Worm (Caenorhabditis elegans): Measurements from ENCODE around the gene appg-1.

The appg-1 gene

DNA sequence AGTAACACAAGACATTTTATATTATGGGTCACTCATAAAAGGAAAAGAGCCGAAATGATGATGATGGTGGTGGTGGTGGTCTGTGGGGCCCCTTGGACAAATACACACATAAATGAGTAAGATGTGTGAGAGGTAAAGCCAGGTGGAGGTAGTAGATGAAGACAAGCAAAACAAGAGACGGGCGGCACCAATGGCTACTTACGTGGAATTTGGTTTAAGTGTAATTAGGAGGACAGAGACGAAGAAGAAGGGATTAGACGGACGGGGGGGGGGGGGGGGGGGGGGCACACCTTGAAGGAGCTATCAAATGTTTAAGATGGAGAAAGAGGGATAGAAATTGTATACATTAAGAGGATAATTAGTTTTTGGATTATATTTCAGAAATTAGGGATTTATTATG lies 48.9 kb downstream of the appg-1 start:
- TF ChIP-seq ceh-43 (GFP tag; optimal IDR thresholded peaks at IDR 0.05) (peak; percentile 43), tbx-8 (GFP tag; optimal IDR thresholded peaks at IDR 0.05) (no peak), bed-3 (GFP tag; optimal IDR thresholded peaks at IDR 0.05) (no peak), unc-62 (GFP tag; optimal IDR thresholded peaks at IDR 0.05) (no peak), snpc-4 (tag; optimal IDR thresholded peaks at IDR 0.05) (no peak), blmp-1 (tag; optimal IDR thresholded peaks at IDR 0.05) (no peak), mls-2 (tag; optimal IDR thresholded peaks at IDR 0.05) (peak; percentile 55), cnd-1 (tag; optimal IDR thresholded peaks at IDR 0.05) (no peak), mab-5 (tag; optimal IDR thresholded peaks at IDR 0.05) (no peak), nhr-2 (tag; optimal IDR thresholded peaks at IDR 0.05) (no peak), nhr-12 (tag; optimal IDR thresholded peaks at IDR 0.05) (no peak), ceh-39 (tag; optimal IDR thresholded peaks at IDR 0.05) (no peak), ham-2 (GFP tag; optimal IDR thresholded peaks at IDR 0.05) (no peak), lin-32 (GFP tag; optimal IDR thresholded peaks at IDR 0.05) (no peak), mep-1 (tag; optimal IDR thresholded peaks at IDR 0.05) (no peak), sptf-1 (tag; optimal IDR thresholded peaks at IDR 0.05) (peak; percentile 64), zip-8 (tag; optimal IDR thresholded peaks at IDR 0.05) (no peak), elt-1 (tag; optimal IDR thresholded peaks at IDR 0.05; ENCODE audit: borderline replicate concordance, insufficient read depth) (no peak), M03D4.4 (tag; optimal IDR thresholded peaks at IDR 0.05) (no peak)

- no peak for TF ChIP-seq lsy-2 (tag; optimal IDR thresholded peaks at IDR 0.05)
- TF ChIP-seq M03D4.4 (tag; optimal IDR thresholded peaks at IDR 0.05) = no peak
- TF ChIP-seq elt-1 (tag; optimal IDR thresholded peaks at IDR 0.05; ENCODE audit: borderline replicate concordance, insufficient read depth) = no peak
- no peak for TF ChIP-seq cnd-1 (tag; optimal IDR thresholded peaks at IDR 0.05)
- TF ChIP-seq elt-3 (tag; optimal IDR thresholded peaks at IDR 0.05) = no peak
- TF ChIP-seq ztf-11 (tag; optimal IDR thresholded peaks at IDR 0.05) = no peak
- no peak for TF ChIP-seq mab-5 (tag; optimal IDR thresholded peaks at IDR 0.05)
- TF ChIP-seq ham-2 (GFP tag; optimal IDR thresholded peaks at IDR 0.05) = no peak
- no peak for TF ChIP-seq lin-32 (GFP tag; optimal IDR thresholded peaks at IDR 0.05)
- no peak for TF ChIP-seq unc-39 (tag; optimal IDR thresholded peaks at IDR 0.05)
- TF ChIP-seq mep-1 (tag; optimal IDR thresholded peaks at IDR 0.05) = no peak
- TF ChIP-seq tbx-8 (GFP tag; optimal IDR thresholded peaks at IDR 0.05) = no peak
- TF ChIP-seq nhr-76 (tag; optimal IDR thresholded peaks at IDR 0.05) = no peak
- no peak for TF ChIP-seq flh-1 (GFP tag; optimal IDR thresholded peaks at IDR 0.05)
Observed at ce11 chrII:10377901-10378300, 52.1 kb downstream of the appg-1 start.

ce11 chrII:10379546-10379945 lies 53.7 kb downstream of the appg-1 start:
- TF ChIP-seq cnd-1 (tag; optimal IDR thresholded peaks at IDR 0.05) (no peak), nhr-237 (tag; optimal IDR thresholded peaks at IDR 0.05) (no peak), pha-4 (tag; optimal IDR thresholded peaks at IDR 0.05) (no peak), mls-2 (tag; optimal IDR thresholded peaks at IDR 0.05) (no peak), unc-120 (tag; optimal IDR thresholded peaks at IDR 0.05; ENCODE audit: poor library complexity, severe bottlenecking) (no peak), mep-1 (tag; optimal IDR thresholded peaks at IDR 0.05) (no peak)

DNA sequence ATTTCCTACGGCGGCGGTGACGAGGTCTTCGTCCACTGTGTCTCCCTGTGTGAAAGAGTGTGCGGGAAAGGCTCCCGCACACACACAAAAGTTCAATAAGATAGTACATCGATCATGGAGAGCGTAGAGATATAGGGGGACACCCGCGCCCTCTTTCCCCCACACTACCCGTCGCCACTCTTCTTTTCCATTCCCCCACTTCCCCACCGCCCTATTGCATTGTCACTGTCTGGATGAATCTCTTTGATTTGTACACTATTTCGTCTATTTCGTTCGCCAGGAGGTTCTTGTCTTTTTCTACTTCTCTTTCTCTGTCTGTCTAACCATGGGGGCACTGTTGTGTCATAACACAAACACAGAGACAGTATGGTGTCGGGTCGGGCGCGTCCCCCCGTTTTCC lies 56.4 kb downstream of the appg-1 start:
- no peak for TF ChIP-seq snpc-4 (tag; optimal IDR thresholded peaks at IDR 0.05)
- no peak for TF ChIP-seq mab-5 (tag; optimal IDR thresholded peaks at IDR 0.05)
- TF ChIP-seq mls-2 (tag; optimal IDR thresholded peaks at IDR 0.05) = peak; percentile 34
- no peak for TF ChIP-seq ceh-43 (GFP tag; optimal IDR thresholded peaks at IDR 0.05)
- peak; percentile 17 for TF ChIP-seq mep-1 (tag; optimal IDR thresholded peaks at IDR 0.05)
- no peak for TF ChIP-seq elt-3 (tag; optimal IDR thresholded peaks at IDR 0.05)
- no peak for TF ChIP-seq hlh-1 (tag; optimal IDR thresholded peaks at IDR 0.05)
- TF ChIP-seq nhr-237 (tag; optimal IDR thresholded peaks at IDR 0.05) = peak; percentile 48
- TF ChIP-seq ztf-11 (tag; optimal IDR thresholded peaks at IDR 0.05) = no peak
- TF ChIP-seq nhr-28 (tag; optimal IDR thresholded peaks at IDR 0.05) = no peak
- no peak for TF ChIP-seq pha-4 (tag; optimal IDR thresholded peaks at IDR 0.05)
- TF ChIP-seq zip-8 (tag; optimal IDR thresholded peaks at IDR 0.05) = no peak
- no peak for TF ChIP-seq drap-1 (GFP tag; optimal IDR thresholded peaks at IDR 0.05)
- TF ChIP-seq unc-120 (tag; optimal IDR thresholded peaks at IDR 0.05; ENCODE audit: poor library complexity, severe bottlenecking) = peak; percentile 54
- no peak for TF ChIP-seq ceh-83 (GFP tag; optimal IDR thresholded peaks at IDR 0.05)

All from whole organism, mixed stage, embryonic.